Worm (Caenorhabditis elegans): ENCODE data around the gene dyf-13.

The dyf-13 gene

ce11 chrII:7200051-7200599 lies 29.0 kb upstream of the dyf-13 start, which contains the start of gene pcrg-1:
Gene pcrg-1, plus strand, starts transcription at chrII:7200549.
- TF ChIP-seq ztf-29 (GFP tag; IDR thresholded peaks at IDR 0.05) (peak; percentile 85), T22C8.4 (GFP tag; IDR thresholded peaks at IDR 0.05) (peak; percentile 92), ztf-23 (GFP tag; IDR thresholded peaks at IDR 0.05) (peak; percentile 94), tab-1 (GFP tag; IDR thresholded peaks at IDR 0.05) (peak; percentile 96), ref-1 (GFP tag; conservative IDR thresholded peaks at IDR 0.05) (peak; percentile 82), klf-2 (GFP tag; conservative IDR thresholded peaks at IDR 0.05) (peak; percentile 86), med-1 (GFP tag; optimal IDR thresholded peaks at IDR 0.05; ENCODE audit: insufficient read depth) (peak; percentile 61), flt-1 (GFP tag; IDR thresholded peaks at IDR 0.05) (peak; percentile 95), cog-1 (tag; optimal IDR thresholded peaks at IDR 0.05) (peak; percentile 74)

ce11 chrII:7199308-7199707 lies 28.2 kb upstream of the dyf-13 start, which contains the start of gene E04F6.6:
Gene E04F6.6, minus strand, starts transcription at chrII:7199565.
- no peak for TF ChIP-seq med-1 (GFP tag; optimal IDR thresholded peaks at IDR 0.05; ENCODE audit: insufficient read depth)
- no peak for TF ChIP-seq ref-1 (GFP tag; conservative IDR thresholded peaks at IDR 0.05)
- no peak for TF ChIP-seq T22C8.4 (GFP tag; IDR thresholded peaks at IDR 0.05)
- no peak for TF ChIP-seq cog-1 (tag; optimal IDR thresholded peaks at IDR 0.05)
- no peak for TF ChIP-seq klf-2 (GFP tag; conservative IDR thresholded peaks at IDR 0.05)
- TF ChIP-seq flt-1 (GFP tag; IDR thresholded peaks at IDR 0.05) = no peak
- TF ChIP-seq tab-1 (GFP tag; IDR thresholded peaks at IDR 0.05) = no peak

ce11 chrII:7197434-7197833 lies 26.3 kb upstream of the dyf-13 start:
- TF ChIP-seq ztf-29 (GFP tag; IDR thresholded peaks at IDR 0.05) (no peak), T22C8.4 (GFP tag; IDR thresholded peaks at IDR 0.05) (no peak)

ce11 chrII:7196040-7196439 lies 24.9 kb upstream of the dyf-13 start, which contains the start of gene maoc-1:
Gene maoc-1, plus strand, starts transcription at chrII:7196276.
- TF ChIP-seq cog-1 (tag; optimal IDR thresholded peaks at IDR 0.05) (no peak), flt-1 (GFP tag; IDR thresholded peaks at IDR 0.05) (no peak), ref-1 (GFP tag; conservative IDR thresholded peaks at IDR 0.05) (no peak), klf-2 (GFP tag; conservative IDR thresholded peaks at IDR 0.05) (no peak)

- TF ChIP-seq cog-1 (tag; optimal IDR thresholded peaks at IDR 0.05) = no peak
- no peak for TF ChIP-seq T22C8.4 (GFP tag; IDR thresholded peaks at IDR 0.05)
- TF ChIP-seq ztf-23 (GFP tag; IDR thresholded peaks at IDR 0.05) = no peak
- no peak for TF ChIP-seq ztf-29 (GFP tag; IDR thresholded peaks at IDR 0.05)
- TF ChIP-seq flt-1 (GFP tag; IDR thresholded peaks at IDR 0.05) = no peak
- TF ChIP-seq ref-1 (GFP tag; conservative IDR thresholded peaks at IDR 0.05) = no peak
- TF ChIP-seq klf-2 (GFP tag; conservative IDR thresholded peaks at IDR 0.05) = no peak
- TF ChIP-seq tab-1 (GFP tag; IDR thresholded peaks at IDR 0.05) = no peak
- TF ChIP-seq med-1 (GFP tag; optimal IDR thresholded peaks at IDR 0.05; ENCODE audit: insufficient read depth) = no peak
Measured at ce11 chrII:7195541-7195940, 24.4 kb upstream of the dyf-13 start, which contains the start of gene acdh-12. Gene acdh-12, minus strand, starts transcription at chrII:7195641.

ce11 chrII:7189120-7189519 lies 18.0 kb upstream of the dyf-13 start, which contains the start of gene E04F6.4:
Gene E04F6.4, plus strand, starts transcription at chrII:7189420.
- TF ChIP-seq ztf-29 (GFP tag; IDR thresholded peaks at IDR 0.05) (no peak), T22C8.4 (GFP tag; IDR thresholded peaks at IDR 0.05) (no peak), klf-2 (GFP tag; conservative IDR thresholded peaks at IDR 0.05) (no peak)

ce11 chrII:7187110-7187509 lies 16.0 kb upstream of the dyf-13 start, which contains the start of gene C27H5.6:
Gene C27H5.6, minus strand, starts transcription at chrII:7187210.
- TF ChIP-seq T22C8.4 (GFP tag; IDR thresholded peaks at IDR 0.05) (no peak), tab-1 (GFP tag; IDR thresholded peaks at IDR 0.05) (no peak), cog-1 (tag; optimal IDR thresholded peaks at IDR 0.05) (no peak), med-1 (GFP tag; optimal IDR thresholded peaks at IDR 0.05; ENCODE audit: insufficient read depth) (no peak), ztf-29 (GFP tag; IDR thresholded peaks at IDR 0.05) (no peak), flt-1 (GFP tag; IDR thresholded peaks at IDR 0.05) (no peak)

- no peak for TF ChIP-seq ztf-23 (GFP tag; IDR thresholded peaks at IDR 0.05)
- TF ChIP-seq cog-1 (tag; optimal IDR thresholded peaks at IDR 0.05) = no peak
- no peak for TF ChIP-seq ztf-29 (GFP tag; IDR thresholded peaks at IDR 0.05)
- TF ChIP-seq tab-1 (GFP tag; IDR thresholded peaks at IDR 0.05) = no peak
- no peak for TF ChIP-seq flt-1 (GFP tag; IDR thresholded peaks at IDR 0.05)
- TF ChIP-seq T22C8.4 (GFP tag; IDR thresholded peaks at IDR 0.05) = no peak
- TF ChIP-seq ref-1 (GFP tag; conservative IDR thresholded peaks at IDR 0.05) = no peak
- no peak for TF ChIP-seq med-1 (GFP tag; optimal IDR thresholded peaks at IDR 0.05; ENCODE audit: insufficient read depth)
- TF ChIP-seq klf-2 (GFP tag; conservative IDR thresholded peaks at IDR 0.05) = no peak
Measured at ce11 chrII:7186117-7186516, 15.0 kb upstream of the dyf-13 start.

ce11 chrII:7183493-7184272 lies 12.5 kb upstream of the dyf-13 start, which contains the start of gene pdl-1:
Gene pdl-1, plus strand, starts transcription at chrII:7183801.
- TF ChIP-seq tab-1 (GFP tag; IDR thresholded peaks at IDR 0.05) (peak; percentile 97), ref-1 (GFP tag; conservative IDR thresholded peaks at IDR 0.05) (peak; percentile 94), klf-2 (GFP tag; conservative IDR thresholded peaks at IDR 0.05) (peak; percentile 94), med-1 (GFP tag; optimal IDR thresholded peaks at IDR 0.05; ENCODE audit: insufficient read depth) (peak; percentile 63), ztf-29 (GFP tag; IDR thresholded peaks at IDR 0.05) (peak; percentile 94), cog-1 (tag; optimal IDR thresholded peaks at IDR 0.05) (peak; percentile 91), flt-1 (GFP tag; IDR thresholded peaks at IDR 0.05) (peak; percentile 98), T22C8.4 (GFP tag; IDR thresholded peaks at IDR 0.05) (peak; percentile 95), ztf-23 (GFP tag; IDR thresholded peaks at IDR 0.05) (peak; percentile 96)

ce11 chrII:7182630-7183029 lies 11.5 kb upstream of the dyf-13 start:
- TF ChIP-seq klf-2 (GFP tag; conservative IDR thresholded peaks at IDR 0.05) (no peak), flt-1 (GFP tag; IDR thresholded peaks at IDR 0.05) (no peak), ztf-29 (GFP tag; IDR thresholded peaks at IDR 0.05) (no peak), ref-1 (GFP tag; conservative IDR thresholded peaks at IDR 0.05) (no peak), T22C8.4 (GFP tag; IDR thresholded peaks at IDR 0.05) (no peak), med-1 (GFP tag; optimal IDR thresholded peaks at IDR 0.05; ENCODE audit: insufficient read depth) (no peak), ztf-23 (GFP tag; IDR thresholded peaks at IDR 0.05) (no peak), tab-1 (GFP tag; IDR thresholded peaks at IDR 0.05) (no peak), cog-1 (tag; optimal IDR thresholded peaks at IDR 0.05) (no peak)
